Worm (Caenorhabditis elegans) whole organism, mixed stage, embryonic: ENCODE results near the gene snf-9.

Experiments
- ces-1 ChIP-seq: fragments of 150-350 bp; optimal IDR thresholded peaks from 2 replicates; lab custom pipeline; 2014; ENCODE audit warnings: missing biosample characterization, missing genetic modification reagents, missing genetic modification characterization
- ham-2 ChIP-seq: fragments of 200-800 bp; sonication (Bioruptor generic); optimal IDR thresholded peaks from 2 replicates; lab custom pipeline; 2018; ENCODE audit warnings: mild to moderate bottlenecking, missing genetic modification characterization, missing compliant biosample characterization
- lin-13 ChIP-seq: fragments of 150-350 bp; optimal IDR thresholded peaks from 2 replicates; lab custom pipeline; 2014; ENCODE audit warnings: missing biosample characterization, missing genetic modification characterization
- mab-5 ChIP-seq: fragments of 150-350 bp; optimal IDR thresholded peaks from 2 replicates; lab custom pipeline; 2014; ENCODE audit warnings: missing biosample characterization, missing genetic modification characterization
- nhr-12 ChIP-seq: fragments of 150-350 bp; optimal IDR thresholded peaks from 2 replicates; lab custom pipeline; 2014; ENCODE audit warnings: missing biosample characterization, missing genetic modification characterization
- snpc-4 ChIP-seq: fragments of 150-350 bp; optimal IDR thresholded peaks from 2 replicates; lab custom pipeline; 2014; ENCODE audit warnings: missing biosample characterization, missing genetic modification characterization
- sptf-1 ChIP-seq: sonication (generic microtip); optimal IDR thresholded peaks from 2 replicates; lab custom pipeline; 2017; ENCODE audit warnings: mild to moderate bottlenecking, missing genetic modification characterization, moderate library complexity, missing compliant biosample characterization
- unc-39 ChIP-seq: fragments of 150-350 bp; optimal IDR thresholded peaks from 2 replicates; lab custom pipeline; 2014; ENCODE audit warnings: missing biosample characterization, missing genetic modification characterization
- unc-62 ChIP-seq: fragments of 150-350 bp; optimal IDR thresholded peaks from 2 replicates; lab custom pipeline; 2014; ENCODE audit warnings: missing biosample characterization, missing genetic modification reagents, missing genetic modification characterization

ce11 chrIV:17287908-17288675, 23.9 kb upstream of the snf-9 start, which contains the start of gene zipt-7.1:
- no peak for TF ChIP-seq snpc-4
- no peak for TF ChIP-seq ces-1 (GFP tag; lab: Kevin White, UChicago)
- TF ChIP-seq unc-62: no peak
- no peak for TF ChIP-seq ham-2 (GFP tag; lab: Kevin White, UChicago)
- TF ChIP-seq mab-5 (tag; lab: Kevin White, UChicago): no peak
- no peak for TF ChIP-seq sptf-1 (tag; lab: Kevin White, UChicago)
- TF ChIP-seq lin-13 (tag; lab: Kevin White, UChicago): no peak
- TF ChIP-seq nhr-12 (tag; lab: Kevin White, UChicago): no peak
- no peak for TF ChIP-seq unc-39 (tag; lab: Kevin White, UChicago)
